Worm (Caenorhabditis elegans): ENCODE results near the gene srw-12.

DNA sequence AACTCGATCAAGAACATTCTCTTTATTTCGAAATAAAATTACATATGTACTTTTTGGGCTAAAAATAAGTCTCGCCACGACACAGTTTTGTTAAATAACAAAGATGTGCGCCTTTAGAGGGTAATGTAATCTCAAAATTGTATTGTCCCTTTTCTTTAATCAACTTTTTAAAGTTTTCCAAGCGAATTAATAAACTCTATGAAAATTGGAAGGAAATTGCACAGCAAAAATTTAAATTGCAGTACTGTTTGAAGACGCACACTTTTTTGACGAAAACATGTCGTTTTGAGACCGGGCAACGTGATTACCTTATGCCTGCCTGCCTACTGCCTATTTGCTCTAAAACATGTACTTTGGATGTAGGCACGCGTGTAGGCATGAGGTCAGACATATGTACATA is 46.5 kb downstream of the srw-12 start:
- no peak for TF ChIP-seq ceh-24 (tag; optimal IDR thresholded peaks at IDR 0.05)
- TF ChIP-seq madf-2 (tag; optimal IDR thresholded peaks at IDR 0.05) = no peak
- no peak for TF ChIP-seq sox-2 (GFP tag; IDR thresholded peaks at IDR 0.05)
- no peak for TF ChIP-seq ceh-48 (tag; optimal IDR thresholded peaks at IDR 0.05)
- no peak for TF ChIP-seq ceh-6 (GFP tag; optimal IDR thresholded peaks at IDR 0.05)
- TF ChIP-seq ahr-1 (tag; optimal IDR thresholded peaks at IDR 0.05) = no peak
- TF ChIP-seq syd-9 (tag; optimal IDR thresholded peaks at IDR 0.05) = no peak
- TF ChIP-seq fkh-10 (GFP tag; optimal IDR thresholded peaks at IDR 0.05) = no peak
- TF ChIP-seq unc-86 (tag; optimal IDR thresholded peaks at IDR 0.05) = no peak
- no peak for TF ChIP-seq pag-3 (tag; optimal IDR thresholded peaks at IDR 0.05; ENCODE audit: borderline replicate concordance)
- no peak for TF ChIP-seq unc-55 (GFP tag; optimal IDR thresholded peaks at IDR 0.05)
- no peak for TF ChIP-seq hlh-8 (tag; optimal IDR thresholded peaks at IDR 0.05)
